Worm (Caenorhabditis elegans) whole organism, L4 larva: ENCODE measurements around the gene jun-1.

Experiments
- F37D6.2 ChIP-seq: sonication (generic microtip); optimal IDR thresholded peaks from 2 replicates; lab custom pipeline; 2016; ENCODE audit warnings: mild to moderate bottlenecking, missing genetic modification characterization, missing compliant biosample characterization
- T20F7.1 ChIP-seq: fragments of 200-800 bp; sonication (Bioruptor generic); optimal IDR thresholded peaks from 2 replicates; lab custom pipeline; 2018; ENCODE audit warnings: mild to moderate bottlenecking, missing genetic modification characterization, missing compliant biosample characterization
- ZK546.5 ChIP-seq, 2 experiments: sonication (generic microtip); optimal IDR thresholded peaks; 2 replicates each; lab custom pipeline; 2017; ENCODE audit warnings: missing biosample characterization in 2 of 2, missing genetic modification characterization in 2 of 2
- aha-1 ChIP-seq: fragments of 150-350 bp; peaks from one replicate; lab custom pipeline; 2014; ENCODE audit warnings: missing biosample characterization, missing genetic modification characterization
- aly-2 ChIP-seq: sonication (generic microtip); optimal IDR thresholded peaks from 2 replicates; lab custom pipeline; 2018; ENCODE audit warnings: missing biosample characterization, missing genetic modification characterization
- ama-1 ChIP-seq: fragments of 150-350 bp; optimal IDR thresholded peaks from 2 replicates; lab custom pipeline; 2014; ENCODE audit warnings: inconsistent platforms, mixed read lengths
- attf-4 ChIP-seq: sonication (generic microtip); optimal IDR thresholded peaks from 3 replicates; lab custom pipeline; 2017; ENCODE audit warnings: missing biosample characterization, missing genetic modification characterization
- ceh-82 ChIP-seq: sonication (generic microtip); optimal IDR thresholded peaks from 2 replicates; lab custom pipeline; 2017; ENCODE audit warnings: missing biosample characterization, missing genetic modification characterization
- ces-1 ChIP-seq: fragments of 150-350 bp; sonication (generic microtip); optimal IDR thresholded peaks from 4 replicates; lab custom pipeline; 2014; ENCODE audit warnings: missing biosample characterization, missing genetic modification reagents, missing genetic modification characterization
- daf-16 ChIP-seq, 3 experiments: sonication (generic microtip); optimal IDR thresholded peaks; 2 replicates each; lab custom pipeline; 2016 to 2017; ENCODE audit warnings: missing genetic modification characterization in 3 of 3, missing genetic modification reagents in 3 of 3, mild to moderate bottlenecking in 2 of 3, missing compliant biosample characterization in 2 of 3, missing biosample characterization in 1 of 3, moderate library complexity in 1 of 3
- dmd-6 ChIP-seq: fragments of 200-800 bp; sonication (Bioruptor generic); IDR thresholded peaks from 2 replicates; pipeline ENCODE4 v1.3.6; 2022; ENCODE audit warnings: missing genetic modification reagents, missing genetic modification characterization, missing compliant biosample characterization
- dmd-8 ChIP-seq: fragments of 200-800 bp; sonication (Bioruptor generic); IDR thresholded peaks from 2 replicates; pipeline ENCODE4 v1.3.6; 2022; ENCODE audit warnings: missing genetic modification characterization, missing compliant biosample characterization
- dmd-9 ChIP-seq: fragments of 200-800 bp; sonication (Bioruptor generic); IDR thresholded peaks from 2 replicates; pipeline ENCODE4 v1.3.6; 2022; ENCODE audit warnings: missing genetic modification reagents, missing genetic modification characterization, missing compliant biosample characterization
- dve-1 ChIP-seq: sonication (generic microtip); optimal IDR thresholded peaks from 2 replicates; lab custom pipeline; 2017; ENCODE audit warnings: antibody characterized with exemption, mild to moderate bottlenecking, missing genetic modification characterization, missing compliant biosample characterization; ENCODE audit not compliant: insufficient read depth
- hif-1 ChIP-seq, 2 experiments: sonication (generic microtip); optimal IDR thresholded peaks; 2 replicates each; lab custom pipeline; 2016 to 2017; ENCODE audit warnings: missing compliant biosample characterization in 2 of 2, missing genetic modification characterization in 2 of 2, missing genetic modification reagents in 2 of 2, missing genotype in 2 of 2, mild to moderate bottlenecking in 1 of 2
- hlh-11 ChIP-seq: fragments of 200-800 bp; sonication (Bioruptor generic); optimal IDR thresholded peaks from 2 replicates; lab custom pipeline; 2018; ENCODE audit warnings: mild to moderate bottlenecking, missing genetic modification characterization, missing compliant biosample characterization
- hlh-30 ChIP-seq: sonication (generic microtip); optimal IDR thresholded peaks from 2 replicates; lab custom pipeline; 2017; ENCODE audit warnings: antibody characterized with exemption, mild to moderate bottlenecking, missing genetic modification characterization, missing compliant biosample characterization; ENCODE audit not compliant: insufficient read depth
- hmg-1.1 ChIP-seq: fragments of 200-800 bp; sonication (Bioruptor generic); IDR thresholded peaks from 2 replicates; pipeline ENCODE4 v1.3.6; 2022; ENCODE audit warnings: missing genetic modification reagents, missing genetic modification characterization, missing compliant biosample characterization
- lin-1 ChIP-seq: fragments of 200-800 bp; sonication (Bioruptor generic); IDR thresholded peaks from 2 replicates; pipeline ENCODE4 v1.3.6; 2022; ENCODE audit warnings: missing genetic modification reagents, missing genetic modification characterization, missing compliant biosample characterization
- lin-29 ChIP-seq: fragments of 200-800 bp; sonication (Bioruptor generic); IDR thresholded peaks from 2 replicates; pipeline ENCODE4 v1.3.6; 2022; ENCODE audit warnings: missing genetic modification reagents, missing genetic modification characterization, missing compliant biosample characterization
- lin-38 ChIP-seq: fragments of 200-800 bp; sonication (Bioruptor generic); IDR thresholded peaks from 2 replicates; pipeline ENCODE4 v1.3.6; 2022; ENCODE audit warnings: missing genetic modification reagents, missing genetic modification characterization, missing compliant biosample characterization
- lsy-2 ChIP-seq, 2 experiments: fragments of 150-350 bp in 1 of 2; sonication (generic microtip) in 1 of 2; optimal IDR thresholded peaks; 2 replicates each; lab custom pipeline; 2014 to 2017; ENCODE audit warnings: missing biosample characterization in 2 of 2, missing genetic modification characterization in 2 of 2
- mdl-1 ChIP-seq, 2 experiments: fragments of 150-350 bp in 1 of 2; sonication (generic microtip) in 1 of 2; optimal IDR thresholded peaks; 2 replicates each; lab custom pipeline; 2014 to 2017; ENCODE audit warnings: missing biosample characterization in 2 of 2, missing genetic modification characterization in 2 of 2
- mep-1 ChIP-seq: fragments of 150-350 bp; sonication (generic microtip); optimal IDR thresholded peaks from 3 replicates; lab custom pipeline; 2014; ENCODE audit warnings: missing biosample characterization, missing genetic modification characterization
- mes-2 ChIP-seq: sonication (generic microtip); optimal IDR thresholded peaks from 2 replicates; lab custom pipeline; 2016; ENCODE audit warnings: missing genotype, mild to moderate bottlenecking, missing genetic modification characterization, missing compliant biosample characterization; ENCODE audit not compliant: poor library complexity, severe bottlenecking
- mxl-3 ChIP-seq: fragments of 200-800 bp; sonication (Bioruptor generic); optimal IDR thresholded peaks from 2 replicates; lab custom pipeline; 2018; ENCODE audit warnings: mild to moderate bottlenecking, missing genetic modification characterization, missing compliant biosample characterization
- nhr-10 ChIP-seq: fragments of 150-350 bp; optimal IDR thresholded peaks from 2 replicates; lab custom pipeline; 2014; ENCODE audit warnings: missing biosample characterization, missing genetic modification characterization
- nhr-25 ChIP-seq: sonication (generic microtip); optimal IDR thresholded peaks from 2 replicates; lab custom pipeline; 2017; ENCODE audit warnings: missing genetic modification characterization, mild to moderate bottlenecking, missing compliant biosample characterization, antibody characterized with exemption, moderate library complexity, borderline replicate concordance; ENCODE audit not compliant: insufficient read depth
- nhr-28 ChIP-seq: fragments of 150-350 bp; optimal IDR thresholded peaks from 2 replicates; lab custom pipeline; 2014; ENCODE audit warnings: missing biosample characterization, missing genetic modification characterization
- nhr-41 ChIP-seq: fragments of 200-800 bp; sonication (Bioruptor generic); IDR thresholded peaks from 2 replicates; pipeline ENCODE4 v1.3.6; 2022; ENCODE audit warnings: missing genetic modification reagents, missing genetic modification characterization, missing compliant biosample characterization
- nhr-48 ChIP-seq: sonication (generic microtip); optimal IDR thresholded peaks from 2 replicates; lab custom pipeline; 2016; ENCODE audit warnings: mild to moderate bottlenecking, missing genetic modification characterization, missing compliant biosample characterization
- nhr-77 ChIP-seq: fragments of 150-350 bp; optimal IDR thresholded peaks from 2 replicates; lab custom pipeline; 2014; ENCODE audit warnings: missing biosample characterization, missing genetic modification characterization
- pha-4 ChIP-seq, 2 experiments: fragments of 150-350 bp in 1 of 2; fragments of 200-800 bp in 1 of 2; sonication (Bioruptor generic) in 1 of 2; IDR thresholded peaks in 1 of 2; optimal IDR thresholded peaks in 1 of 2; 2 replicates each; pipeline versions ENCODE4 v1.3.6 to Lab custom; 2014 to 2022; ENCODE audit warnings: missing genetic modification characterization in 2 of 2, missing genetic modification reagents in 2 of 2, missing biosample characterization in 1 of 2, missing compliant biosample characterization in 1 of 2
- php-3 ChIP-seq: fragments of 200-800 bp; sonication (Bioruptor generic); IDR thresholded peaks from 2 replicates; pipeline ENCODE4 v1.3.6; 2022; ENCODE audit warnings: missing genetic modification reagents, missing genetic modification characterization, missing compliant biosample characterization
- pqm-1 ChIP-seq: sonication (generic microtip); optimal IDR thresholded peaks from 2 replicates; lab custom pipeline; 2017; ENCODE audit warnings: missing biosample characterization, missing genetic modification characterization
- rbr-2 ChIP-seq: sonication (generic microtip); optimal IDR thresholded peaks from 2 replicates; lab custom pipeline; 2016; ENCODE audit warnings: missing genotype, missing genetic modification characterization, missing compliant biosample characterization
- spr-1 ChIP-seq: sonication (generic microtip); optimal IDR thresholded peaks from 2 replicates; lab custom pipeline; 2016; ENCODE audit warnings: mild to moderate bottlenecking, missing genetic modification characterization, missing compliant biosample characterization
- spr-3 ChIP-seq: fragments of 200-800 bp; sonication (Bioruptor generic); optimal IDR thresholded peaks from 2 replicates; lab custom pipeline; 2018; ENCODE audit warnings: mild to moderate bottlenecking, missing genetic modification characterization, missing compliant biosample characterization
- tra-1 ChIP-seq: fragments of 200-800 bp; sonication (Bioruptor generic); IDR thresholded peaks from 2 replicates; pipeline ENCODE4 v1.3.6; 2022; ENCODE audit warnings: missing genetic modification reagents, missing genetic modification characterization, missing compliant biosample characterization
- unc-39 ChIP-seq: sonication (generic microtip); optimal IDR thresholded peaks from 2 replicates; lab custom pipeline; 2017; ENCODE audit warnings: missing biosample characterization, missing genetic modification characterization
- unc-62 ChIP-seq, 3 experiments: fragments of 150-350 bp in 1 of 3; sonication (generic microtip); optimal IDR thresholded peaks in 2 of 3; peaks in 1 of 3; 1 replicate in 1 of 3; 2 replicates in 2 of 3; lab custom pipeline; 2014 to 2017; ENCODE audit warnings: missing biosample characterization in 3 of 3, missing genetic modification characterization in 3 of 3, missing genetic modification reagents in 3 of 3, missing genotype in 1 of 3
- vab-7 ChIP-seq: fragments of 200-800 bp; sonication (Bioruptor generic); IDR thresholded peaks from 2 replicates; pipeline ENCODE4 v1.3.6; 2022; ENCODE audit warnings: missing genetic modification reagents, missing genetic modification characterization, missing compliant biosample characterization
- zag-1 ChIP-seq: fragments of 150-350 bp; optimal IDR thresholded peaks from 2 replicates; lab custom pipeline; 2014; ENCODE audit warnings: missing biosample characterization, missing genetic modification characterization

jun-1 gene

ce11 chrII:9111471-9112016, 1.4 kb upstream of the jun-1 start:
- TF ChIP-seq nhr-77 (tag; lab: Kevin White, UChicago) = peak; percentile 3
- peak; percentile 52; the same call in 1 of the 2 replicates for TF ChIP-seq dmd-6 (GFP tag; lab: Robert Waterston, UW)
- peak; percentile 13 for TF ChIP-seq mxl-3 (GFP tag; lab: Kevin White, UChicago)
- TF ChIP-seq daf-16 (GFP tag; optimal IDR thresholded peaks at IDR 0.05; lab: Kevin White, UChicago) = no peak
- TF ChIP-seq daf-16 (tag; optimal IDR thresholded peaks at IDR 0.05; lab: Kevin White, UChicago) = peak; percentile 34
- peak; percentile 58 for TF ChIP-seq hlh-11 (tag; lab: Kevin White, UChicago)
- no peak for TF ChIP-seq aly-2
- TF ChIP-seq ceh-82 = no peak
- TF ChIP-seq mep-1 (tag; lab: Kevin White, UChicago) = peak; percentile 14
- peak; percentile 26; the same call in 1 of the 2 replicates for TF ChIP-seq lin-1 (GFP tag; lab: Robert Waterston, UW)
- TF ChIP-seq nhr-28 (tag; lab: Kevin White, UChicago) = peak; percentile 89
- TF ChIP-seq attf-4 (tag; lab: Kevin White, UChicago) = no peak
- TF ChIP-seq pqm-1 (tag; lab: Kevin White, UChicago) = peak; percentile 84
- TF ChIP-seq unc-62 (GFP tag; optimal IDR thresholded peaks at IDR 0.05 in 1 of 2; lab: Kevin White, UChicago) = peak in 1 of 2 experiments; percentile 91
- no peak for TF ChIP-seq unc-62 (tag; optimal IDR thresholded peaks at IDR 0.05; lab: Kevin White, UChicago)

- TF ChIP-seq pqm-1 (tag; lab: Kevin White, UChicago) (peak; percentile 26), lin-1 (GFP tag; lab: Robert Waterston, UW) (no peak), zag-1 (tag; lab: Kevin White, UChicago) (no peak), T20F7.1 (GFP tag; lab: Kevin White, UChicago) (peak; percentile 38), pha-4 (GFP tag; IDR thresholded peaks at IDR 0.05; lab: Robert Waterston, UW) (0 out of 2 replicates have a peak, but pooled peaks have one; percentile 36), pha-4 (tag; optimal IDR thresholded peaks at IDR 0.05; lab: Kevin White, UChicago) (no peak), nhr-41 (0 out of 2 replicates have a peak, but pooled peaks have one; percentile 54), dmd-8 (GFP tag; lab: Robert Waterston, UW) (no peak), dmd-6 (GFP tag; lab: Robert Waterston, UW) (peak; percentile 85), mep-1 (tag; lab: Kevin White, UChicago) (peak; percentile 52), nhr-28 (tag; lab: Kevin White, UChicago) (peak; percentile 95), spr-3 (GFP tag; lab: Kevin White, UChicago) (peak; percentile 33), spr-1 (tag; lab: Kevin White, UChicago) (peak; percentile 59), vab-7 (0 out of 2 replicates have a peak, but pooled peaks have one; percentile 13), aha-1 (tag; lab: Kevin White, UChicago) (no peak), nhr-77 (tag; lab: Kevin White, UChicago) (peak; percentile 44), daf-16 (GFP tag; optimal IDR thresholded peaks at IDR 0.05; lab: Kevin White, UChicago) (peak in 1 of 2 experiments; percentile 9), daf-16 (tag; optimal IDR thresholded peaks at IDR 0.05; lab: Kevin White, UChicago) (peak; percentile 2), mdl-1 (tag; optimal IDR thresholded peaks at IDR 0.05; lab: Kevin White, UChicago) (peak in 1 of 2 experiments; percentile 77), mxl-3 (GFP tag; lab: Kevin White, UChicago) (peak; percentile 84), unc-62 (GFP tag; optimal IDR thresholded peaks at IDR 0.05 in 1 of 2; lab: Kevin White, UChicago) (peak in 1 of 2 experiments; percentile 27), unc-62 (tag; optimal IDR thresholded peaks at IDR 0.05; lab: Kevin White, UChicago) (no peak), dve-1 (tag; lab: Kevin White, UChicago) (peak; percentile 64), tra-1 (GFP tag; lab: Robert Waterston, UW) (peak; percentile 70; the same call in 1 of the 2 replicates), dmd-9 (no peak), unc-39 (tag; lab: Kevin White, UChicago) (no peak), mes-2 (tag; lab: Kevin White, UChicago) (peak; percentile 25), hmg-1.1 (GFP tag; lab: Robert Waterston, UW) (peak; percentile 62), F37D6.2 (tag; lab: Kevin White, UChicago) (no peak), nhr-10 (tag; lab: Kevin White, UChicago) (no peak), lin-38 (peak; percentile 35; the same call in 1 of the 2 replicates), ceh-82 (no peak), nhr-48 (tag; lab: Kevin White, UChicago) (peak; percentile 73), hif-1 (tag; optimal IDR thresholded peaks at IDR 0.05; lab: Kevin White, UChicago) (peak in 1 of 2 experiments; percentile 41), ama-1 (lab: Kevin White, UChicago) (no peak), ZK546.5 (tag; optimal IDR thresholded peaks at IDR 0.05; lab: Kevin White, UChicago) (no peak), hlh-30 (tag; lab: Kevin White, UChicago) (peak; percentile 78), lin-29 (peak; percentile 59; the same call in 1 of the 2 replicates), nhr-25 (tag; lab: Kevin White, UChicago) (no peak), rbr-2 (tag; lab: Kevin White, UChicago) (no peak), php-3 (no peak), ces-1 (GFP tag; lab: Kevin White, UChicago) (no peak), lsy-2 (tag; optimal IDR thresholded peaks at IDR 0.05; lab: Kevin White, UChicago) (peak in 1 of 2 experiments; percentile 47)
Measured at ce11 chrII:9113759-9114158, 802 bp downstream of the jun-1 start.
